Fruit fly (Drosophila melanogaster): ENCODE data around the gene RIOK1.
A peak's percentile ranks its signal among the peaks of the same experiment; 100 is the strongest.

Gene RIOK1

DNA sequence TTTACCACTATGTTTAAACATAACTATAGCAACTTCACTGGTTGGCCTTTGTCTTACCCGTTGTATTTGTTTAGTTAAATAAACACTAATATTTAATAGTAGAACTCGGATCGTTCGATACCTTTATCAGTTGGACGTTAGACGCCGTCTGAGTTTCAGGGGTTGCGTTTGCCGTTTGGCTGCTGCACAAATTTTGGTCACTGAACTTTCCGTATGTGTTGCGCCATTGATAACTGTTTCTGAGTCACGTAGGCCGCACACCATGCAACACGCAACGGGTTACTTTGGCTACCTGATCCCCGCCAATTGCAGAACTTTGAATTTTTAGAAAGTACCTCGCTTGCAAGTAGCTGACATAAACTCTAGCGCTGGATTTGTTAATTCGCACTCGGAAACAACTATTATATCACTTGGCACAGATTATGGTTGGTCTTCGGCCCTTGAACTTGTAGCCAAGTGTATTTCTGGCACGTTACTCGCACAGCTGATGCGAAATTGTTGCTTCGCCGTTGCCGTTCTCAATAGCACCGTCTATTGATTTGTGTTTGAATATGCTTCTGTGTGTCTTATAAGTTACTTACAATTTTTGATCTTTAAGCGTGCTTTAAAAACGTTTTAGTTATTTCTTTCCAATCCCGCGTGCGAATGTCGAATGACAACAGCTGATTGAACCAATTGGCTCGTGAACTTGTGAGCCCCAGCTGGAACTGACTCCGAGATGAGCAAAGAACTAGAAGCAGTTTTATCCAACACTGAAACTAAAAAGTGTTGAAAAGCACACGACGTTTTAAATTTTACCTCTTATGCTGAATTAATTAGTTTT is 48.2 kb upstream of the RIOK1 start, which contains the start of gene Dph1 (continued):
- TF ChIP-seq CG30431 (GFP tag; optimal IDR thresholded peaks at IDR 0.05), result peak; percentile 73
- TF ChIP-seq bowl (GFP tag; IDR thresholded peaks at IDR 0.05), result peak; percentile 73; the same call in 1 of the 2 replicates
- peak; percentile 68 for TF ChIP-seq CG17568 (GFP tag; optimal IDR thresholded peaks at IDR 0.05)
- peak; percentile 79 for TF ChIP-seq CG14014 (GFP tag; IDR thresholded peaks at IDR 0.05)
- peak; percentile 77 for TF ChIP-seq ab (GFP tag; optimal IDR thresholded peaks at IDR 0.05)
- peak; percentile 79 for TF ChIP-seq CG10209 (GFP tag; optimal IDR thresholded peaks at IDR 0.05)
- peak; percentile 82 for TF ChIP-seq tap (tag; optimal IDR thresholded peaks at IDR 0.05)
- peak; percentile 73 for TF ChIP-seq Vsx1 (GFP tag; optimal IDR thresholded peaks at IDR 0.05)
- TF ChIP-seq klu (GFP tag; IDR thresholded peaks at IDR 0.05), result no peak; the same call in 1 of the 2 replicates
- peak; percentile 76 for TF ChIP-seq CG17385 (GFP tag; optimal IDR thresholded peaks at IDR 0.05)
- peak; percentile 65 for TF ChIP-seq pum (GFP tag; optimal IDR thresholded peaks at IDR 0.05)
- TF ChIP-seq CG9215 (GFP tag; IDR thresholded peaks at IDR 0.05), result no peak; the same call in 1 of the 2 replicates
- no peak for TF ChIP-seq CG16813 (GFP tag; IDR thresholded peaks at IDR 0.05; ENCODE audit: partially characterized antibody)
- peak; percentile 69 to 96 for TF ChIP-seq crp (GFP tag; optimal IDR thresholded peaks at IDR 0.05)
- peak; percentile 90 for TF ChIP-seq kay (GFP tag; optimal IDR thresholded peaks at IDR 0.05)
- no peak; the same call in 1 of the 2 replicates for TF ChIP-seq tna (GFP tag; IDR thresholded peaks at IDR 0.05; ENCODE audit: partially characterized antibody)
- peak; percentile 54 for TF ChIP-seq wek (GFP tag; optimal IDR thresholded peaks at IDR 0.05)
- peak; percentile 69 for TF ChIP-seq CG3838 (GFP tag; optimal IDR thresholded peaks at IDR 0.05)
- TF ChIP-seq sqz (GFP tag; optimal IDR thresholded peaks at IDR 0.05), result peak; percentile 16
- peak; percentile 84 for TF ChIP-seq HLH3B (GFP tag; IDR thresholded peaks at IDR 0.05)
- peak; percentile 53 for TF ChIP-seq salm (tag; optimal IDR thresholded peaks at IDR 0.05)
- no peak for TF ChIP-seq nerfin-2 (GFP tag; IDR thresholded peaks at IDR 0.05; ENCODE audit: partially characterized antibody)
- TF ChIP-seq CG4617 (GFP tag; optimal IDR thresholded peaks at IDR 0.05; ENCODE audit: borderline replicate concordance), result peak; percentile 76
- peak; percentile 90 for TF ChIP-seq CG14441 (GFP tag; IDR thresholded peaks at IDR 0.05)
- TF ChIP-seq D19B (GFP tag; optimal IDR thresholded peaks at IDR 0.05), result peak; percentile 65
- peak; percentile 73 for TF ChIP-seq CG8388 (GFP tag; optimal IDR thresholded peaks at IDR 0.05)
- TF ChIP-seq CG9609 (GFP tag; optimal IDR thresholded peaks at IDR 0.05), result peak; percentile 83
- TF ChIP-seq CG6654 (GFP tag; optimal IDR thresholded peaks at IDR 0.05), result peak; percentile 47
- peak; percentile 82 for TF ChIP-seq Chrac-16 (GFP tag; optimal IDR thresholded peaks at IDR 0.05)
- TF ChIP-seq wdn (GFP tag; IDR thresholded peaks at IDR 0.05), result peak; percentile 69
- peak; percentile 92 for TF ChIP-seq zfh1 (GFP tag; IDR thresholded peaks at IDR 0.05)
- TF ChIP-seq ac (GFP tag; optimal IDR thresholded peaks at IDR 0.05), result peak; percentile 48
- TF ChIP-seq tup (GFP tag; optimal IDR thresholded peaks at IDR 0.05), result peak; percentile 47
- no peak for TF ChIP-seq yki (optimal IDR thresholded peaks at IDR 0.05)
- TF ChIP-seq CoRest (tag; optimal IDR thresholded peaks at IDR 0.05), result peak; percentile 77
- peak; percentile 87 for TF ChIP-seq tgo (GFP tag; IDR thresholded peaks at IDR 0.05)
- TF ChIP-seq NC2β (GFP tag; optimal IDR thresholded peaks at IDR 0.05), result peak; percentile 82
- TF ChIP-seq pzg (GFP tag; optimal IDR thresholded peaks at IDR 0.05), result peak; percentile 86
- peak; percentile 2 for TF ChIP-seq ash1 (GFP tag; optimal IDR thresholded peaks at IDR 0.05)
- TF ChIP-seq Sry-δ (GFP tag; optimal IDR thresholded peaks at IDR 0.05), result peak; percentile 23
- peak; percentile 90 for TF ChIP-seq CG32532 (GFP tag; IDR thresholded peaks at IDR 0.05)
- peak; percentile 62 for TF ChIP-seq Sox100B (GFP tag; optimal IDR thresholded peaks at IDR 0.05)
- peak; percentile 72 for TF ChIP-seq Jarid2 (GFP tag; optimal IDR thresholded peaks at IDR 0.05)
- TF ChIP-seq hkb (optimal IDR thresholded peaks at IDR 0.05), result no peak
- peak; percentile 92 for TF ChIP-seq hkb (GFP tag; IDR thresholded peaks at IDR 0.05)
- peak; percentile 84 for TF ChIP-seq Rx (GFP tag; IDR thresholded peaks at IDR 0.05)
- peak; percentile 86 for TF ChIP-seq Xbp1 (GFP tag; optimal IDR thresholded peaks at IDR 0.05)
- peak; percentile 64; the same call in 3 of the 4 replicates for TF ChIP-seq Dll (GFP tag; IDR thresholded peaks at IDR 0.05; ENCODE audit: partially characterized antibody)
- 0 out of 2 replicates have a peak, but pooled peaks have one; percentile 36 for TF ChIP-seq toy (GFP tag; IDR thresholded peaks at IDR 0.05)
